Fruit fly (Drosophila melanogaster) whole organism, embryonic: ENCODE data around the gene CG15717.

Experiments used
- Antp ChIP-seq: fragments of 200-800 bp; sonication (Bioruptor generic); optimal IDR thresholded peaks from 3 replicates; lab custom pipeline; 2016; ENCODE audit warnings: missing biosample characterization, missing genetic modification characterization
- B-H2 ChIP-seq: fragments of 200-800 bp; sonication (Bioruptor generic); optimal IDR thresholded peaks from 2 replicates; lab custom pipeline; 2018; ENCODE audit warnings: missing biosample characterization, mild to moderate bottlenecking, missing genetic modification characterization
- C15 ChIP-seq: fragments of 200-800 bp; sonication (Bioruptor generic); IDR thresholded peaks from 3 replicates; pipeline ENCODE4 v1.3.6; 2022; ENCODE audit warnings: missing biosample characterization, missing genetic modification characterization
- CG10274 ChIP-seq: fragments of 200-800 bp; sonication (Bioruptor generic); optimal IDR thresholded peaks from 3 replicates; lab custom pipeline; 2017; ENCODE audit warnings: missing biosample characterization, mild to moderate bottlenecking, missing genetic modification characterization
- CG10366 ChIP-seq: fragments of 200-800 bp; sonication (Bioruptor generic); IDR thresholded peaks from 2 replicates; pipeline ENCODE4 v1.3.6; 2022; ENCODE audit warnings: missing biosample characterization, missing genetic modification characterization
- CG10543 ChIP-seq: fragments of 200-800 bp; sonication (Bioruptor generic); optimal IDR thresholded peaks from 3 replicates; lab custom pipeline; 2017; ENCODE audit warnings: missing biosample characterization, mild to moderate bottlenecking, missing genetic modification characterization, moderate library complexity
- CG12155 ChIP-seq: fragments of 200-800 bp; sonication (Bioruptor generic); optimal IDR thresholded peaks from 3 replicates; lab custom pipeline; 2016; ENCODE audit warnings: missing biosample characterization, missing genetic modification characterization
- CG15073 ChIP-seq: fragments of 200-800 bp; sonication (Bioruptor generic); optimal IDR thresholded peaks from 2 replicates; lab custom pipeline; 2016; ENCODE audit warnings: missing biosample characterization, missing genetic modification characterization
- CG15696 ChIP-seq: fragments of 200-800 bp; sonication (Bioruptor generic); optimal IDR thresholded peaks from 2 replicates; lab custom pipeline; 2019; ENCODE audit warnings: missing biosample characterization, mild to moderate bottlenecking, missing genetic modification characterization, moderate library complexity
- CG18476 ChIP-seq: fragments of 200-800 bp; sonication (Bioruptor generic); optimal IDR thresholded peaks from 2 replicates; lab custom pipeline; 2016; ENCODE audit warnings: missing biosample characterization, mild to moderate bottlenecking, missing genetic modification characterization
- CG18619 ChIP-seq: fragments of 200-800 bp; sonication (Bioruptor generic); optimal IDR thresholded peaks from 3 replicates; lab custom pipeline; 2017; ENCODE audit warnings: missing biosample characterization, mild to moderate bottlenecking, missing genetic modification characterization
- CG2129 ChIP-seq: fragments of 200-800 bp; sonication (Bioruptor generic); IDR thresholded peaks from 2 replicates; pipeline ENCODE4 v1.3.6; 2022; ENCODE audit warnings: missing biosample characterization, missing genetic modification characterization; ENCODE audit not compliant: partially characterized antibody
- CG32767 ChIP-seq: fragments of 200-800 bp; sonication (Bioruptor generic); IDR thresholded peaks from 2 replicates; pipeline ENCODE4 v1.3.6; 2022; ENCODE audit warnings: missing biosample characterization, missing genetic modification characterization
- CG3281 ChIP-seq: fragments of 200-800 bp; sonication (Bioruptor generic); optimal IDR thresholded peaks from 3 replicates; lab custom pipeline; 2017; ENCODE audit warnings: missing biosample characterization, mild to moderate bottlenecking, missing genetic modification characterization
- CG3838 ChIP-seq: fragments of 200-800 bp; sonication (Bioruptor generic); optimal IDR thresholded peaks from 3 replicates; lab custom pipeline; 2016; ENCODE audit warnings: missing biosample characterization, missing genetic modification characterization
- CG3995 ChIP-seq: fragments of 200-800 bp; sonication (Bioruptor generic); optimal IDR thresholded peaks from 3 replicates; lab custom pipeline; 2016; ENCODE audit warnings: missing biosample characterization, missing genetic modification characterization
- CG4404 ChIP-seq: fragments of 200-800 bp; sonication (Bioruptor generic); IDR thresholded peaks from 2 replicates; pipeline ENCODE4 v1.3.6; 2022; ENCODE audit warnings: missing biosample characterization, missing genetic modification characterization
- CG7963 ChIP-seq: fragments of 200-800 bp; sonication (Bioruptor generic); IDR thresholded peaks from 3 replicates; pipeline ENCODE4 v1.3.6; 2022; ENCODE audit warnings: missing biosample characterization, missing genetic modification characterization; ENCODE audit not compliant: partially characterized antibody
- CG8089 ChIP-seq: fragments of 200-800 bp; sonication (Bioruptor generic); optimal IDR thresholded peaks from 3 replicates; lab custom pipeline; 2016; ENCODE audit warnings: missing biosample characterization, missing genetic modification characterization
- CG8359 ChIP-seq: fragments of 200-800 bp; sonication (Bioruptor generic); optimal IDR thresholded peaks from 2 replicates; lab custom pipeline; 2017; ENCODE audit warnings: missing biosample characterization, mild to moderate bottlenecking, missing genetic modification characterization, borderline replicate concordance
- E2f2 ChIP-seq: fragments of 200-800 bp; sonication (Bioruptor generic); IDR thresholded peaks from 2 replicates; pipeline ENCODE4 v1.3.6; 2022; ENCODE audit warnings: missing biosample characterization, missing genetic modification characterization
- Hey ChIP-seq: fragments of 200-800 bp; sonication (Bioruptor generic); optimal IDR thresholded peaks from 3 replicates; lab custom pipeline; 2018; ENCODE audit warnings: missing biosample characterization, mild to moderate bottlenecking, missing genetic modification characterization
- Kr ChIP-seq: fragments of 200-800 bp; sonication (Bioruptor generic); optimal IDR thresholded peaks from 2 replicates; lab custom pipeline; 2017; ENCODE audit warnings: missing biosample characterization, mild to moderate bottlenecking, missing genetic modification characterization
- Mad ChIP-seq: fragments of 200-800 bp; sonication (Bioruptor generic); optimal IDR thresholded peaks from 2 replicates; lab custom pipeline; 2016; ENCODE audit warnings: missing biosample characterization, missing genetic modification characterization
- NC2α ChIP-seq: fragments of 200-800 bp; sonication (Bioruptor generic); optimal IDR thresholded peaks from 2 replicates; lab custom pipeline; 2016; ENCODE audit warnings: missing biosample characterization, missing genetic modification characterization
- Nf-YC ChIP-seq: fragments of 200-800 bp; optimal IDR thresholded peaks from 3 replicates; lab custom pipeline; 2019; ENCODE audit warnings: missing biosample characterization, mild to moderate bottlenecking, missing genetic modification characterization, moderate library complexity
- Opbp ChIP-seq: fragments of 200-800 bp; sonication (Bioruptor generic); IDR thresholded peaks from 3 replicates; pipeline ENCODE4 v1.3.6; 2022; ENCODE audit warnings: missing biosample characterization, missing genetic modification characterization; ENCODE audit not compliant: partially characterized antibody
- Pdp1 ChIP-seq, 2 experiments: fragments of 200-800 bp; sonication (Bioruptor generic); optimal IDR thresholded peaks; 3 replicates each; lab custom pipeline; 2016; ENCODE audit warnings: missing biosample characterization in 2 of 2, missing genetic modification characterization in 2 of 2, mild to moderate bottlenecking in 1 of 2, moderate library complexity in 1 of 2
- Sox102F ChIP-seq: fragments of 200-800 bp; sonication (Bioruptor generic); optimal IDR thresholded peaks from 2 replicates; lab custom pipeline; 2018; ENCODE audit warnings: missing biosample characterization, mild to moderate bottlenecking, missing genetic modification characterization, moderate library complexity
- ab ChIP-seq: fragments of 200-800 bp; sonication (Bioruptor generic); optimal IDR thresholded peaks from 2 replicates; lab custom pipeline; 2016; ENCODE audit warnings: missing biosample characterization, missing genetic modification characterization
- ara ChIP-seq: fragments of 200-800 bp; sonication (Bioruptor generic); IDR thresholded peaks from 2 replicates; pipeline ENCODE4 v1.3.6; 2022; ENCODE audit warnings: missing biosample characterization, missing genetic modification characterization
- ase ChIP-seq: fragments of 200-800 bp; sonication (Bioruptor generic); IDR thresholded peaks from 3 replicates; pipeline ENCODE4 v1.3.6; 2022; ENCODE audit warnings: missing biosample characterization, missing genetic modification characterization
- bab2 ChIP-seq: fragments of 200-800 bp; sonication (Bioruptor generic); optimal IDR thresholded peaks from 2 replicates; lab custom pipeline; 2016; ENCODE audit warnings: missing biosample characterization, missing genetic modification characterization
- bsh ChIP-seq, 2 experiments: fragments of 200-800 bp; sonication (Bioruptor generic); optimal IDR thresholded peaks; 2 replicates each; lab custom pipeline; 2017 to 2018; ENCODE audit warnings: mild to moderate bottlenecking in 2 of 2, missing biosample characterization in 2 of 2, missing genetic modification characterization in 2 of 2, moderate library complexity in 1 of 2
- cad ChIP-seq: fragments of >200 bp; optimal IDR thresholded peaks from 2 replicates; lab custom pipeline; 2017; ENCODE audit warnings: missing biosample characterization, missing genetic modification characterization
- exex ChIP-seq: fragments of 200-800 bp; sonication (Bioruptor generic); optimal IDR thresholded peaks from 4 replicates; lab custom pipeline; 2018; ENCODE audit warnings: missing biosample characterization, mild to moderate bottlenecking, missing genetic modification characterization, moderate library complexity
- gcm ChIP-seq: fragments of 200-800 bp; sonication (Bioruptor generic); optimal IDR thresholded peaks from 2 replicates; lab custom pipeline; 2019; ENCODE audit warnings: missing biosample characterization, mild to moderate bottlenecking, missing genetic modification characterization, moderate library complexity
- hkb ChIP-seq, 2 experiments: fragments of 200-800 bp in 1 of 2; fragments of >200 bp in 1 of 2; sonication (Bioruptor generic) in 1 of 2; IDR thresholded peaks in 1 of 2; optimal IDR thresholded peaks in 1 of 2; 2 replicates each; pipeline versions ENCODE4 v1.3.6 to Lab custom; 2017 to 2022; ENCODE audit warnings: missing biosample characterization in 1 of 2, missing genetic modification characterization in 1 of 2
- insv ChIP-seq, 2 experiments: fragments of 200-800 bp; sonication (Bioruptor generic); optimal IDR thresholded peaks; 3 replicates each; lab custom pipeline; 2016 to 2018; ENCODE audit warnings: missing biosample characterization in 2 of 2, missing genetic modification characterization in 2 of 2
- jing ChIP-seq: fragments of 200-800 bp; sonication (Bioruptor generic); optimal IDR thresholded peaks from 2 replicates; lab custom pipeline; 2018; ENCODE audit warnings: missing biosample characterization, mild to moderate bottlenecking, missing genetic modification characterization
- nmo ChIP-seq: fragments of 200-800 bp; sonication (Bioruptor generic); optimal IDR thresholded peaks from 2 replicates; lab custom pipeline; 2018; ENCODE audit warnings: missing biosample characterization, mild to moderate bottlenecking, missing genetic modification characterization, moderate library complexity
- org-1 ChIP-seq: fragments of 200-800 bp; sonication (Bioruptor generic); optimal IDR thresholded peaks from 2 replicates; lab custom pipeline; 2017; ENCODE audit warnings: missing biosample characterization, missing genetic modification characterization
- p53 ChIP-seq: fragments of 200-800 bp; sonication (Bioruptor generic); optimal IDR thresholded peaks from 2 replicates; lab custom pipeline; 2016; ENCODE audit warnings: missing biosample characterization, missing genetic modification characterization
- pros ChIP-seq: fragments of 200-800 bp; sonication (Bioruptor generic); optimal IDR thresholded peaks from 3 replicates; lab custom pipeline; 2019; ENCODE audit warnings: missing biosample characterization, mild to moderate bottlenecking, missing genetic modification characterization, moderate library complexity
- salm ChIP-seq: fragments of 200-800 bp; sonication (Bioruptor generic); optimal IDR thresholded peaks from 2 replicates; lab custom pipeline; 2018; ENCODE audit warnings: missing biosample characterization, mild to moderate bottlenecking, missing genetic modification characterization
- ssp ChIP-seq: fragments of 200-800 bp; sonication (Bioruptor generic); IDR thresholded peaks from 2 replicates; pipeline ENCODE4 v1.3.6; 2022; ENCODE audit warnings: missing biosample characterization, missing genetic modification characterization
- sug ChIP-seq: fragments of 200-800 bp; optimal IDR thresholded peaks from 2 replicates; lab custom pipeline; 2019; ENCODE audit warnings: missing biosample characterization, mild to moderate bottlenecking, missing genetic modification characterization, moderate library complexity
- tgo ChIP-seq: fragments of 200-800 bp; sonication (Bioruptor generic); IDR thresholded peaks from 3 replicates; pipeline ENCODE4 v1.3.6; 2022; ENCODE audit warnings: missing biosample characterization, missing genetic modification characterization
- tna ChIP-seq: fragments of 200-800 bp; sonication (Bioruptor generic); IDR thresholded peaks from 2 replicates; pipeline ENCODE4 v1.3.6; 2022; ENCODE audit warnings: missing biosample characterization, missing genetic modification characterization; ENCODE audit not compliant: partially characterized antibody
- zfh1 ChIP-seq: fragments of 200-800 bp; sonication (Bioruptor generic); IDR thresholded peaks from 3 replicates; pipeline ENCODE4 v1.3.6; 2022; ENCODE audit warnings: missing biosample characterization, missing genetic modification characterization

Gene CG15717

DNA sequence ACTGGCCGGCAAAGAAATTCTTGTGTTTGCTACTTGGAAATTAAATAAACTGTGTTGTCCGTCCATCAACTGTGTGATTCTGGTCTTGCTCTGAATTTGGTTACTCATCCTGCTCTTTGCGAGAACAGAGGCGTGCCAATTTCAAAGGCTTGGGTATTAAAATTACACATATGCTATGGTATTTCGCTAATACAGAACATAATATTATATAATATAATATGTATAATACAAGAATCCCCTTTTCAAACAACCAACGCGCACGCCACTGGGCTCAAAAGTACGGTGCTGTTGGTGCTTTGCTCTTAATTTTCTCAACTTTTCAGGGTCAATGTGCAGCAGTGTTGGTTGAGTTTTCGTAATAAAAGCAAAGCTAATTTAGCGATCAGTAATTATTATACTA is 28.8 kb upstream of the CG15717 start (continued):
- TF ChIP-seq Antp (GFP tag; lab: Kevin White, UChicago) (no peak), ase (GFP tag; lab: Robert Waterston, UW) (peak; percentile 89; the same call in 2 of the 3 replicates), zfh1 (peak; percentile 89), CG18619 (GFP tag; lab: Kevin White, UChicago) (peak; percentile 71), Kr (GFP tag; lab: Kevin White, UChicago) (no peak), exex (peak; percentile 51), CG8359 (GFP tag; lab: Kevin White, UChicago) (peak; percentile 32), NC2α (GFP tag; lab: Kevin White, UChicago) (no peak), sug (tag; lab: Kevin White, UChicago) (peak; percentile 77), CG15696 (tag; lab: Kevin White, UChicago) (peak; percentile 30), CG2129 (GFP tag; lab: Robert Waterston, UW) (no peak), CG3995 (GFP tag; lab: Kevin White, UChicago) (no peak), insv (GFP tag; optimal IDR thresholded peaks at IDR 0.05; lab: Kevin White, UChicago) (no peak), p53 (GFP tag; lab: Kevin White, UChicago) (no peak), tna (GFP tag; lab: Robert Waterston, UW) (no peak), bsh (GFP tag; optimal IDR thresholded peaks at IDR 0.05; lab: Kevin White, UChicago) (peak in 1 of 2 experiments; percentile 83), C15 (GFP tag; lab: Robert Waterston, UW) (no peak), Hey (tag; lab: Kevin White, UChicago) (peak; percentile 17), CG3281 (peak; percentile 86), Nf-YC (tag; lab: Kevin White, UChicago) (peak; percentile 70), Opbp (GFP tag; lab: Robert Waterston, UW) (no peak), bab2 (GFP tag; lab: Kevin White, UChicago) (peak; percentile 23), CG7963 (no peak), cad (no peak), CG10366 (GFP tag; lab: Robert Waterston, UW) (peak; percentile 89), Mad (no peak), CG3838 (GFP tag; lab: Kevin White, UChicago) (no peak), pros (GFP tag; lab: Kevin White, UChicago) (no peak), Sox102F (GFP tag; lab: Kevin White, UChicago) (peak; percentile 82), CG10274 (GFP tag; lab: Kevin White, UChicago) (peak; percentile 53), CG4404 (GFP tag; lab: Robert Waterston, UW) (peak; percentile 62), E2f2 (GFP tag; lab: Robert Waterston, UW) (peak; percentile 71), jing (peak; percentile 45), Pdp1 (GFP tag; optimal IDR thresholded peaks at IDR 0.05; lab: Kevin White, UChicago) (peak; percentile 20 to 70), nmo (GFP tag; lab: Kevin White, UChicago) (peak; percentile 83), ab (no peak), CG15073 (no peak), CG18476 (GFP tag; lab: Kevin White, UChicago) (peak; percentile 43), CG32767 (peak; percentile 79), CG10543 (GFP tag; lab: Kevin White, UChicago) (peak; percentile 75), org-1 (peak; percentile 67), salm (peak; percentile 64), CG12155 (GFP tag; lab: Kevin White, UChicago) (peak; percentile 67), B-H2 (GFP tag; lab: Kevin White, UChicago) (peak; percentile 76), ara (GFP tag; lab: Robert Waterston, UW) (peak; percentile 79), CG8089 (GFP tag; lab: Kevin White, UChicago) (no peak), tgo (GFP tag; lab: Robert Waterston, UW) (peak; percentile 91), ssp (GFP tag; lab: Robert Waterston, UW) (peak; percentile 70), hkb (optimal IDR thresholded peaks at IDR 0.05; lab: Kevin White, UChicago) (no peak), hkb (GFP tag; IDR thresholded peaks at IDR 0.05; lab: Robert Waterston, UW) (peak; percentile 91), gcm (GFP tag; lab: Kevin White, UChicago) (peak; percentile 47)
